Worm (Caenorhabditis elegans): Measurements from ENCODE around the gene mdl-1.

ce11 chrX:6792281-6793003, 50.3 kb downstream of the mdl-1 start:
- TF ChIP-seq unc-62 (GFP tag; optimal IDR thresholded peaks at IDR 0.05) = no peak
- peak; percentile 65 for TF ChIP-seq fos-1 (tag; optimal IDR thresholded peaks at IDR 0.05)
- TF ChIP-seq skn-1 (tag; optimal IDR thresholded peaks at IDR 0.05) = no peak
- TF ChIP-seq lin-39 (tag; optimal IDR thresholded peaks at IDR 0.05) = no peak
- TF ChIP-seq aly-2 (tag; optimal IDR thresholded peaks at IDR 0.05) = no peak
- TF ChIP-seq lin-13 (GFP tag; optimal IDR thresholded peaks at IDR 0.05) = peak; percentile 1
- no peak for TF ChIP-seq snpc-4 (tag; optimal IDR thresholded peaks at IDR 0.05)
- no peak for TF ChIP-seq ztf-11 (tag; optimal IDR thresholded peaks at IDR 0.05)
- TF ChIP-seq nhr-77 (tag; optimal IDR thresholded peaks at IDR 0.05) = no peak
- no peak for TF ChIP-seq nhr-11 (tag; optimal IDR thresholded peaks at IDR 0.05)
- TF ChIP-seq lsy-2 (tag; optimal IDR thresholded peaks at IDR 0.05) = no peak

All from whole organism, L2 larva.